Worm (Caenorhabditis elegans): ENCODE measurements around the gene D2096.13.
A peak's percentile ranks its signal among the peaks of the same experiment; 100 is the strongest.
"Not testable (repeated sequence)": the region's sequence is repeated elsewhere in the genome, so short reads cannot be mapped to it uniquely, and the experiment has no call there.

The D2096.13 gene

DNA sequence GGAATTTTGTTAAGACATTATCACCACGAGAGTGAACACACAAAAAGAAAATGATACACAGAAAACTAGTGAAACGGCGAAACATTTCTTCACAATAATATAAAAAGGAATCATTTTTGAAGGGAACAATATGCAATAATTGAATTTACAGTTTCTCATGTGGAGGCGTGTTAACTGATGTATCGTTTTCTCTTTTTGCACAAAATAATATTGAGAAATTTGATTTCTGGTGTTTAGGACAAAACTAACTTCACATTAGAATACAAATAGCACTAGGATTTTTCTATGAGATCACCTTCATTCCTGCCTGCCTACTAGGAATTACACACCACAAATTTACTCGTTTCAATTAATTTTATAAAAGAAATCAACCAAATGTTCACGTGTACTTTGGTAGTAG, at the start of gene D2096.13:
Gene D2096.13, minus strand, starts transcription at position 101 of the 400 bp plus-strand sequence.
- no peak for TF ChIP-seq duxl-1 (tag; optimal IDR thresholded peaks at IDR 0.05; ENCODE audit: poor library complexity)
- TF ChIP-seq sdz-12 (GFP tag; optimal IDR thresholded peaks at IDR 0.05): no peak
- peak; percentile 35 for TF ChIP-seq aha-1 (tag)
- TF ChIP-seq lin-38 (GFP tag; IDR thresholded peaks at IDR 0.05): no peak
- TF ChIP-seq pqm-1 (tag; optimal IDR thresholded peaks at IDR 0.05): no peak
- TF ChIP-seq ZK546.5 (tag; optimal IDR thresholded peaks at IDR 0.05): no peak
- no peak for TF ChIP-seq F37D6.2 (tag; optimal IDR thresholded peaks at IDR 0.05)

DNA sequence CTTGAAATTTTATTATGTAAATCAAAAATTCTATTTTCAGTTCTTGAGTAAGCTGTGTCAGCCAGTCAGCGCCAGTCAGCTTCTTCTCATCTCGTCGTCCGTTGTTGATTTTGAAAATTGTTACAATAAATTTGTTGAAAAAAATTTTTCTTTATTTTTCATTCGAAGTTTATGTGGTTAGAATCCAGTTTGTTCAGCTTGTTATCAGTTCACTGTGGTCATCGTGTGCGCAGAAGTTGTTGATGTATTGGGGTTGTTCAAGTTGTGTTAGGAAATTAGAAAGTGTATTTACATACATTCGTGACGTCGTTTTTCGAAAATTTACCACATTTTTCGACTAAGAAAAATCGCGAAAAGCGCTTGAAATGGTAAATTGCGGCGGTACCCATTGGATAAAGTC, 39.4 kb upstream of the D2096.13 start:
- TF ChIP-seq nhr-111 (GFP tag; optimal IDR thresholded peaks at IDR 0.05) (no peak), attf-4 (tag; optimal IDR thresholded peaks at IDR 0.05) (no peak), daf-19 (GFP tag; conservative IDR thresholded peaks at IDR 0.05) (no peak), ama-1 (optimal IDR thresholded peaks at IDR 0.05) (no peak), nhr-237 (tag; optimal IDR thresholded peaks at IDR 0.05) (no peak), rbr-2 (tag; optimal IDR thresholded peaks at IDR 0.05) (no peak), aly-2 (tag; optimal IDR thresholded peaks at IDR 0.05) (no peak), arid-1 (GFP tag; conservative IDR thresholded peaks at IDR 0.05) (no peak), vab-7 (GFP tag; IDR thresholded peaks at IDR 0.05) (no peak), ceh-20 (GFP tag; IDR thresholded peaks at IDR 0.05) (no peak), dpl-1 (GFP tag; optimal IDR thresholded peaks at IDR 0.05) (no peak), spr-3 (GFP tag; optimal IDR thresholded peaks at IDR 0.05) (no peak), hlh-11 (tag; optimal IDR thresholded peaks at IDR 0.05) (no peak), ctbp-1 (GFP tag; IDR thresholded peaks at IDR 0.05) (no peak), duxl-1 (tag; optimal IDR thresholded peaks at IDR 0.05; ENCODE audit: poor library complexity) (no peak), zip-11 (GFP tag; IDR thresholded peaks at IDR 0.05) (no peak), spr-1 (tag; optimal IDR thresholded peaks at IDR 0.05) (no peak), dve-1 (tag; optimal IDR thresholded peaks at IDR 0.05; ENCODE audit: insufficient read depth) (no peak), lin-15B (tag; optimal IDR thresholded peaks at IDR 0.05) (no peak), ceh-28 (tag; optimal IDR thresholded peaks at IDR 0.05) (no peak)

DNA sequence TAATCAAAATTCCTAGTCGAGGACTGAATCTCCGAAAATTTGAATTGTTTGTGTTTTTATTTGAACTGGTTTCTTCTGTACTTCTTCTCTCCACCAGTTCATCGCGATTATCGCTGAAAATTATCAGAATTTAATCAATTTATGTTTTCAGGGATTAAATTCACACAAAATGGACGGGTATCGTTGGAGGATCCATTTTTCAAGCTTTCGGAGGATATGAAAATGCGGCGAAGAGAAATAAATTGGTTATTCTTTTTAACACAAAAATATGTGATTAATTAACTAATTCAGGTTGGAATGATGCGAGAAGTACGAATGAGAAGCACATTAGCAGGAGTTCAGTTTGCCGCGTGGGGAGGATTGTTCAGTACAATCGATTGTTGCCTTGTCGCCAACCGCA, 38.0 kb upstream of the D2096.13 start, which contains the start of gene timm-17B.2:
Gene timm-17B.2, plus strand, starts transcription at position 301 of the 400 bp plus-strand sequence.
- TF ChIP-seq mdt-29 (GFP tag; IDR thresholded peaks at IDR 0.05) (no peak), lin-38 (GFP tag; IDR thresholded peaks at IDR 0.05) (no peak), aha-1 (tag) (peak; percentile 40), ztf-11 (tag; optimal IDR thresholded peaks at IDR 0.05) (no peak)

DNA sequence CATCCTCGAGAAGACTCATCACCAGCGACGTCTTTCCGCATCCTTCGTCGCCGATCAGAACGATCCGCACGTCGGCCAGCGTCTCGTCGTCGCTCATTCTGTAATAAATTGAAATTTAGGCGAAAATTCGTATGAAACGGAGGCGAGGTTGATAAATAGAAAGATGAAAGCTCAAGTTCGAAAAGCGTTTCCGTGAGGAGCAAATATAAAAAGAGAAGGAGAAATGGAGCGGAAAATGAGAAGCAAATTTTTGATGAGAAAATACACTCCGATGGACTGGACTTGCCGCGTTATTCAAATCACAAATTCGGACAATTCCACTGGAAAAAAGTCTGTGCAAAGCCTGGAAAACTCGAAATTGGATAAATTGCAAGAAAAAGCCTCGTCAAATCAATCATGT, 35.7 kb upstream of the D2096.13 start, which contains the start of gene D2096.11:
Gene D2096.11, minus strand, starts transcription at position 101 of the 400 bp plus-strand sequence.
- peak; percentile 33 for TF ChIP-seq aha-1 (tag)
- no peak for TF ChIP-seq nhr-77 (tag; optimal IDR thresholded peaks at IDR 0.05)

DNA sequence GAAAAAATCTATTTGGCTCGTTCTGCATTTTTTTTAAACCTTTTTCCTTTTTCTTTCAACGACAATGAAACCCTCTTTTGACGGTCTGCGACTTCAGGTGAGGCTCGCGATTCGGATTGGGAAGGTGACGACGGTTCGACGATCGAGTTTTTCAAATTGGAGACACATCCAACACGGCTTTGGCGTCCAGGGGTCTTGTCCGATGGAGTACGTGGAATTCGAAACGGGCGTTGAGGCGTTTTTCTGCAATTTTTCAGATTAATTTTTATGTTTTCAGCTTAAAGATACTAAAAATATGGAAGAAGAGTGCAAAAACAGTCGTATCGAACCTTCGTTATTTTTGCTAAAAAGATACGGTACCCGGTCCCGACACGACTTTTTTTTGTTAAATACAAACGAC, 30.7 kb upstream of the D2096.13 start, which contains the start of gene D2096.10:
Gene D2096.10, minus strand, starts transcription at position 101 of the 400 bp plus-strand sequence.
- TF ChIP-seq mxl-3 (GFP tag; optimal IDR thresholded peaks at IDR 0.05); ZK546.5 (tag; optimal IDR thresholded peaks at IDR 0.05); lin-29 (GFP tag; IDR thresholded peaks at IDR 0.05): not testable (repeated sequence)

DNA sequence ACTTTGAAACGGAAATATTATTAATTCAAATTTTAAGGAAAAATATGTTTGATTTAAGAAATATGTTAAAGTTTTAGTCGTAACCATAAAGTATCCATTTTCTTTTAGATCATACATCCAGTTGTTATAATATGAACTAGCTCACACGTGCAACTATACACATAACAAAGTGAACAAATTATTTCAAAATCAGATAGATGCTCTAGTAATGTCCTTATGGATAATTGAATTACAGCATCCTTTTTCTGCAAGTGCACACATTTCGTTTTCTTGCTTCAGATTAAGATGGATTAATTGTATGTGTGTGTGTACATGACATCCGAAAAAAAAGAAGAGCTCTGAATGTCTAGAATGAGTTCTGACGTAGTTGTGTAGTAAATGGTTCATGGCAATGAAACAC, 27.3 kb upstream of the D2096.13 start:
- TF ChIP-seq unc-62 (GFP tag; optimal IDR thresholded peaks at IDR 0.05 in 1 of 2): peak in 1 of 2 experiments; percentile 15
- TF ChIP-seq unc-62 (tag; optimal IDR thresholded peaks at IDR 0.05): no peak
- TF ChIP-seq F49E8.2 (tag; optimal IDR thresholded peaks at IDR 0.05; ENCODE audit: borderline replicate concordance): no peak
- no peak for TF ChIP-seq zfp-2 (tag; optimal IDR thresholded peaks at IDR 0.05)
- TF ChIP-seq aha-1 (tag): peak; percentile 4
- peak; percentile 90 for TF ChIP-seq ces-1 (GFP tag; optimal IDR thresholded peaks at IDR 0.05)
- TF ChIP-seq F44E2.7 (GFP tag; IDR thresholded peaks at IDR 0.05): no peak
